Fruit fly (Drosophila melanogaster) whole organism, prepupa: ENCODE results near the gene Zcchc7.

Source experiments
- CG6854 ChIP-seq: fragments of 200-800 bp; sonication (Bioruptor generic); optimal IDR thresholded peaks from 2 replicates; lab custom pipeline; 2017; ENCODE audit warnings: missing biosample characterization, mild to moderate bottlenecking, missing genetic modification characterization
- vri ChIP-seq: fragments of 200-800 bp; sonication (Bioruptor generic); optimal IDR thresholded peaks from 3 replicates; lab custom pipeline; 2016; ENCODE audit warnings: missing biosample characterization, mild to moderate bottlenecking, missing genetic modification characterization

DNA sequence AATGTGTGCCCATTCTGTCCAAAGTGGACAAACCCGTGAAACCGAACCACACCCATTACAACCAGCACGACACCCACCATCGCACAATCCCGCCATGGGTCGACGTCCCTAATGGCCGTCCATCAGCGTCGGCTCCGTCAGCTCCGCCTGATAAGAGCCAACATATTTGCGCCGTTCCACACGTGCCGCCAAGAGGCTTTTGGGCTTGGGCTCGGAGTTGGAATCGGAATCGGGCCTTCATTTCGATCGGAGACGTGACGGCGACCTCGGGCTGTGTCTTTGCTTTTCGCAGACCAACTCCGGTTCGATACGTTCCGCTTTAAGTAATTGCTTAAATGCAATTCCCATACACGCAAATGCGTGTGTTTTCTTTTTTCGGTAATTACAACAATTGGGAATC lies 10.1 kb downstream of the Zcchc7 start:
- no peak for TF ChIP-seq vri (GFP tag; lab: Kevin White, UChicago)
- no peak for TF ChIP-seq CG6854 (GFP tag; lab: Kevin White, UChicago)
